Fruit fly (Drosophila melanogaster) whole organism, embryonic: ENCODE results near the gene CG32036.

ENCODE experiments used
- Ada2b ChIP-seq: fragments of 200-800 bp; sonication (Bioruptor generic); IDR thresholded peaks from 2 replicates; pipeline ENCODE4 v1.3.6; 2022; ENCODE audit warnings: missing biosample characterization, missing genetic modification characterization
- Asciz ChIP-seq: fragments of 200-800 bp; sonication (Bioruptor generic); optimal IDR thresholded peaks from 2 replicates; lab custom pipeline; 2017; ENCODE audit warnings: missing biosample characterization, mild to moderate bottlenecking, missing genetic modification characterization, missing genetic modification reagents
- B-H1 ChIP-seq: fragments of 200-800 bp; sonication (Bioruptor generic); IDR thresholded peaks from 3 replicates; pipeline ENCODE4 v1.3.6; 2022; ENCODE audit warnings: missing biosample characterization, missing genetic modification characterization
- Bgb ChIP-seq: fragments of 200-800 bp; sonication (Bioruptor generic); IDR thresholded peaks from 2 replicates; pipeline ENCODE4 v1.3.6; 2022; ENCODE audit warnings: missing biosample characterization, missing genetic modification characterization; ENCODE audit not compliant: partially characterized antibody
- CG10654 ChIP-seq: fragments of 200-800 bp; sonication (Bioruptor generic); optimal IDR thresholded peaks from 2 replicates; lab custom pipeline; 2016; ENCODE audit warnings: missing biosample characterization, missing genetic modification characterization
- CG11504 ChIP-seq: fragments of 200-800 bp; sonication (Bioruptor generic); optimal IDR thresholded peaks from 3 replicates; lab custom pipeline; 2019; ENCODE audit warnings: missing biosample characterization, mild to moderate bottlenecking, missing genetic modification characterization, moderate library complexity
- CG12942 ChIP-seq: fragments of 200-800 bp; sonication (Bioruptor generic); optimal IDR thresholded peaks from 3 replicates; lab custom pipeline; 2016; ENCODE audit warnings: missing biosample characterization, missing genetic modification characterization
- CG13624 ChIP-seq: fragments of 200-800 bp; sonication (Bioruptor generic); optimal IDR thresholded peaks from 2 replicates; lab custom pipeline; 2016; ENCODE audit warnings: missing biosample characterization, missing genetic modification characterization
- CG1529 ChIP-seq: fragments of 200-800 bp; sonication (Bioruptor generic); optimal IDR thresholded peaks from 3 replicates; lab custom pipeline; 2018; ENCODE audit warnings: missing biosample characterization, missing genetic modification characterization
- CG17568 ChIP-seq: fragments of 200-800 bp; sonication (Bioruptor generic); optimal IDR thresholded peaks from 2 replicates; lab custom pipeline; 2018; ENCODE audit warnings: missing biosample characterization, mild to moderate bottlenecking, missing genetic modification characterization, moderate library complexity
- CG17612 ChIP-seq: fragments of 200-800 bp; sonication (Bioruptor generic); IDR thresholded peaks from 2 replicates; pipeline ENCODE4 v1.3.6; 2022; ENCODE audit warnings: missing biosample characterization, missing genetic modification characterization
- CG1792 ChIP-seq: fragments of 200-800 bp; sonication (Bioruptor generic); optimal IDR thresholded peaks from 2 replicates; lab custom pipeline; 2016; ENCODE audit warnings: missing biosample characterization, missing genetic modification characterization
- CG30403 ChIP-seq: fragments of 200-800 bp; sonication (Bioruptor generic); optimal IDR thresholded peaks from 3 replicates; lab custom pipeline; 2016; ENCODE audit warnings: missing biosample characterization, missing genetic modification characterization
- CG3065 ChIP-seq: fragments of 200-800 bp; sonication (Bioruptor generic); optimal IDR thresholded peaks from 2 replicates; lab custom pipeline; 2016; ENCODE audit warnings: missing biosample characterization, missing genetic modification characterization
- CG3995 ChIP-seq: fragments of 200-800 bp; sonication (Bioruptor generic); optimal IDR thresholded peaks from 3 replicates; lab custom pipeline; 2016; ENCODE audit warnings: missing biosample characterization, missing genetic modification characterization
- CG6689 ChIP-seq: fragments of 200-800 bp; sonication (Bioruptor generic); IDR thresholded peaks from 2 replicates; pipeline ENCODE4 v1.3.6; 2022; ENCODE audit warnings: missing biosample characterization, missing genetic modification characterization
- CG6854 ChIP-seq: fragments of 200-800 bp; sonication (Bioruptor generic); optimal IDR thresholded peaks from 3 replicates; lab custom pipeline; 2017; ENCODE audit warnings: missing biosample characterization, mild to moderate bottlenecking, missing genetic modification characterization
- CG8944 ChIP-seq: fragments of 200-800 bp; sonication (Bioruptor generic); optimal IDR thresholded peaks from 3 replicates; lab custom pipeline; 2016; ENCODE audit warnings: missing biosample characterization, missing genetic modification characterization
- Dip2 ChIP-seq: fragments of 200-800 bp; sonication (Bioruptor generic); IDR thresholded peaks from 2 replicates; pipeline ENCODE4 v1.3.6; 2022; ENCODE audit warnings: missing biosample characterization, missing genetic modification characterization
- Hey ChIP-seq: fragments of 200-800 bp; sonication (Bioruptor generic); optimal IDR thresholded peaks from 3 replicates; lab custom pipeline; 2018; ENCODE audit warnings: missing biosample characterization, mild to moderate bottlenecking, missing genetic modification characterization
- Hr51 ChIP-seq, 2 experiments: fragments of 200-800 bp; sonication (Bioruptor generic); optimal IDR thresholded peaks; 2 replicates in 1 of 2; 3 replicates in 1 of 2; lab custom pipeline; 2016 to 2018; ENCODE audit warnings: missing biosample characterization in 2 of 2, missing genetic modification characterization in 2 of 2, mild to moderate bottlenecking in 1 of 2, moderate library complexity in 1 of 2
- Lim3 ChIP-seq: fragments of 200-800 bp; sonication (Bioruptor generic); IDR thresholded peaks from 2 replicates; pipeline ENCODE4 v1.3.6; 2022; ENCODE audit warnings: missing biosample characterization, missing genetic modification characterization
- MTF-1 ChIP-seq: fragments of 200-800 bp; sonication (Bioruptor generic); optimal IDR thresholded peaks from 2 replicates; lab custom pipeline; 2018; ENCODE audit warnings: missing biosample characterization, mild to moderate bottlenecking, missing genetic modification characterization, borderline replicate concordance
- Nf-YB ChIP-seq: fragments of 200-800 bp; sonication (Bioruptor generic); optimal IDR thresholded peaks from 3 replicates; lab custom pipeline; 2019; ENCODE audit warnings: missing biosample characterization, mild to moderate bottlenecking, missing genetic modification characterization, moderate library complexity
- Poxn ChIP-seq: fragments of 200-800 bp; sonication (Bioruptor generic); IDR thresholded peaks from 2 replicates; pipeline ENCODE4 v1.3.6; 2022; ENCODE audit warnings: missing biosample characterization, missing genetic modification characterization
- Stat92E ChIP-seq, 3 experiments: fragments of >200 bp in 2 of 3; fragments of 200-800 bp in 1 of 3; sonication (Bioruptor generic) in 1 of 3; optimal IDR thresholded peaks; 2 replicates each; lab custom pipeline; 2017 to 2019; ENCODE audit warnings: missing biosample characterization in 3 of 3, missing genetic modification characterization in 3 of 3, mild to moderate bottlenecking in 1 of 3, moderate library complexity in 1 of 3
- Usf ChIP-seq: fragments of 200-800 bp; sonication (Bioruptor generic); optimal IDR thresholded peaks from 2 replicates; lab custom pipeline; 2017; ENCODE audit warnings: missing genotype, missing biosample characterization, missing genetic modification characterization
- ash1 ChIP-seq: fragments of 200-800 bp; sonication (Bioruptor generic); optimal IDR thresholded peaks from 2 replicates; lab custom pipeline; 2018; ENCODE audit warnings: missing biosample characterization, mild to moderate bottlenecking, missing genetic modification characterization
- chm ChIP-seq: fragments of 200-800 bp; sonication (Bioruptor generic); IDR thresholded peaks from 2 replicates; pipeline ENCODE4 v1.3.6; 2022; ENCODE audit warnings: missing biosample characterization, missing genetic modification characterization
- croc ChIP-seq: fragments of 200-800 bp; sonication (Bioruptor generic); conservative IDR thresholded peaks from 3 replicates; pipeline ENCODE4 v1.3.6; 2022; ENCODE audit warnings: missing biosample characterization, missing genetic modification characterization
- ewg ChIP-seq: fragments of 200-800 bp; sonication (Bioruptor generic); optimal IDR thresholded peaks from 3 replicates; lab custom pipeline; 2017; ENCODE audit warnings: mild to moderate bottlenecking, missing biosample characterization, missing genetic modification reagents, missing genetic modification characterization
- fd102C ChIP-seq: fragments of 200-800 bp; sonication (Bioruptor generic); optimal IDR thresholded peaks from 2 replicates; lab custom pipeline; 2018; ENCODE audit warnings: missing biosample characterization, mild to moderate bottlenecking, missing genetic modification characterization, moderate library complexity
- fu2 ChIP-seq: fragments of 200-800 bp; sonication (Bioruptor generic); optimal IDR thresholded peaks from 2 replicates; lab custom pipeline; 2016; ENCODE audit warnings: missing biosample characterization, missing genetic modification characterization
- gfzf ChIP-seq: fragments of 200-800 bp; sonication (Bioruptor generic); optimal IDR thresholded peaks from 2 replicates; lab custom pipeline; 2016; ENCODE audit warnings: missing biosample characterization, mild to moderate bottlenecking, missing genetic modification characterization, moderate library complexity
- hkb ChIP-seq, 2 experiments: fragments of 200-800 bp in 1 of 2; fragments of >200 bp in 1 of 2; sonication (Bioruptor generic) in 1 of 2; IDR thresholded peaks in 1 of 2; optimal IDR thresholded peaks in 1 of 2; 2 replicates each; pipeline versions ENCODE4 v1.3.6 to Lab custom; 2017 to 2022; ENCODE audit warnings: missing biosample characterization in 1 of 2, missing genetic modification characterization in 1 of 2
- mld ChIP-seq: fragments of 200-800 bp; sonication (Bioruptor generic); IDR thresholded peaks from 3 replicates; pipeline ENCODE4 v1.3.6; 2022; ENCODE audit warnings: missing biosample characterization, missing genetic modification characterization; ENCODE audit not compliant: partially characterized antibody
- odd ChIP-seq: fragments of 200-800 bp; sonication (Bioruptor generic); optimal IDR thresholded peaks from 2 replicates; lab custom pipeline; 2017; ENCODE audit warnings: missing biosample characterization, mild to moderate bottlenecking, missing genetic modification characterization
- onecut ChIP-seq: fragments of 200-800 bp; sonication (Bioruptor generic); IDR thresholded peaks from 2 replicates; pipeline ENCODE4 v1.3.6; 2022; ENCODE audit warnings: missing biosample characterization, missing genetic modification characterization
- pho ChIP-seq: fragments of 200-800 bp; sonication (Bioruptor generic); optimal IDR thresholded peaks from 2 replicates; lab custom pipeline; 2016; ENCODE audit warnings: missing biosample characterization, missing genetic modification characterization
- pnt ChIP-seq: fragments of 200-800 bp; sonication (Bioruptor generic); optimal IDR thresholded peaks from 3 replicates; lab custom pipeline; 2016; ENCODE audit warnings: missing biosample characterization, missing genetic modification characterization
- sc ChIP-seq, 3 experiments: fragments of >200 bp in 2 of 3; fragments of 200-800 bp in 1 of 3; sonication (Bioruptor generic) in 1 of 3; optimal IDR thresholded peaks; 2 replicates in 2 of 3; 3 replicates in 1 of 3; lab custom pipeline; 2017; ENCODE audit warnings: mild to moderate bottlenecking in 1 of 3, missing biosample characterization in 1 of 3, missing genetic modification characterization in 1 of 3, missing genetic modification reagents in 1 of 3
- sim ChIP-seq: fragments of 200-800 bp; sonication (Bioruptor generic); IDR thresholded peaks from 2 replicates; pipeline ENCODE4 v1.3.6; 2022; ENCODE audit warnings: missing biosample characterization, missing genetic modification characterization
- sug ChIP-seq: fragments of 200-800 bp; optimal IDR thresholded peaks from 2 replicates; lab custom pipeline; 2019; ENCODE audit warnings: missing biosample characterization, mild to moderate bottlenecking, missing genetic modification characterization, moderate library complexity
- tgo ChIP-seq: fragments of 200-800 bp; sonication (Bioruptor generic); IDR thresholded peaks from 3 replicates; pipeline ENCODE4 v1.3.6; 2022; ENCODE audit warnings: missing biosample characterization, missing genetic modification characterization
- trem ChIP-seq: fragments of 200-800 bp; optimal IDR thresholded peaks from 3 replicates; lab custom pipeline; 2019; ENCODE audit warnings: missing biosample characterization, mild to moderate bottlenecking, missing genetic modification characterization, moderate library complexity
- trh ChIP-seq: fragments of 200-800 bp; sonication (Bioruptor generic); optimal IDR thresholded peaks from 2 replicates; lab custom pipeline; 2016; ENCODE audit warnings: missing biosample characterization, missing genetic modification characterization
- unc-4 ChIP-seq: fragments of 200-800 bp; sonication (Bioruptor generic); IDR thresholded peaks from 2 replicates; pipeline ENCODE4 v1.3.6; 2022; ENCODE audit warnings: missing biosample characterization, missing genetic modification characterization; ENCODE audit not compliant: partially characterized antibody
- usp ChIP-seq: fragments of >200 bp; optimal IDR thresholded peaks from 2 replicates; lab custom pipeline; 2017; ENCODE audit warnings: missing biosample characterization, missing genetic modification characterization
- vfl ChIP-seq: fragments of 200-800 bp; sonication (Bioruptor generic); optimal IDR thresholded peaks from 2 replicates; lab custom pipeline; 2016; ENCODE audit warnings: missing biosample characterization, missing genetic modification characterization

CG32036 gene

DNA sequence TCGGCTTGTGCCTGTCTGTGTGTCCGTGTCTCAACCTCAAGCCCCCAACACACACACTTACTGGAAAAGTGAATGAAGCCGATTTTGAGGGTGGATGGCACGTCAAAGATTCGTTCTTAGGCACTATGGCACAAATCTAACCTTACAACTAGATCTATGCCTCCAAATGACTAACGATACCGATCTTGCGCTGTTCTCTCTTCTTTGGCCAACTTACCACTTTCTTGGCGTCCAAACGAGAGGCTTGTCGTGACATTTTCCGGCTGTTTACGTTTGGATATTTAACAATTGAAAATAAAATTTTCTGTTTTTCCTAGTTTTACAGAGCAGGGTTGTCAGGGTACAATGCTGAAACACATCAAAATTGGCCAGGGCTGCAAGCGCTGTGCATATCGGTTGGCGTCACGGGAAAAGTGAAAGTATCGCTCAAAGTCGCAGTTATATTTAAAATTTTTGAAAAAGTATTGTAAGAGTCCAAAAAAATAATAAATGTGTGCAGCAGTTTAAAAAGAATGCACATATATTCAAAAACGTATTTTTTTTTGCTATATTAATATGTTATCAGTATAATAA is 47.0 kb downstream of the CG32036 start, which contains the start of the genes Bet3 and Nf-YA (continued):
- TF ChIP-seq ewg (GFP tag; lab: Kevin White, UChicago) (peak; percentile 16), Hey (tag; lab: Kevin White, UChicago) (no peak), trh (GFP tag; lab: Kevin White, UChicago) (no peak), CG1792 (GFP tag; lab: Kevin White, UChicago) (peak; percentile 27), CG6689 (GFP tag; lab: Robert Waterston, UW) (no peak), unc-4 (GFP tag; lab: Robert Waterston, UW) (peak; percentile 86), croc (no peak; the same call in 2 of the 3 replicates), Nf-YB (GFP tag; lab: Kevin White, UChicago) (no peak), CG17568 (GFP tag; lab: Kevin White, UChicago) (no peak), fd102C (GFP tag; lab: Kevin White, UChicago) (peak; percentile 11), gfzf (GFP tag; lab: Kevin White, UChicago) (peak; percentile 54), Bgb (peak; percentile 87), CG13624 (GFP tag; lab: Kevin White, UChicago) (peak; percentile 71), vfl (peak; percentile 14), hkb (optimal IDR thresholded peaks at IDR 0.05; lab: Kevin White, UChicago) (no peak), hkb (GFP tag; IDR thresholded peaks at IDR 0.05; lab: Robert Waterston, UW) (no peak), tgo (GFP tag; lab: Robert Waterston, UW) (no peak), Poxn (GFP tag; lab: Robert Waterston, UW) (no peak), Dip2 (GFP tag; lab: Robert Waterston, UW) (no peak), CG3065 (GFP tag; lab: Kevin White, UChicago) (peak; percentile 3), CG1529 (GFP tag; lab: Kevin White, UChicago) (no peak), B-H1 (GFP tag; lab: Robert Waterston, UW) (no peak; the same call in 2 of the 3 replicates), pnt (GFP tag; lab: Kevin White, UChicago) (peak; percentile 49), Ada2b (GFP tag; lab: Robert Waterston, UW) (peak; percentile 47; the same call in 1 of the 2 replicates), fu2 (peak; percentile 41), onecut (GFP tag; lab: Robert Waterston, UW) (no peak), sug (tag; lab: Kevin White, UChicago) (peak; percentile 41), CG12942 (GFP tag; lab: Kevin White, UChicago) (peak; percentile 13), CG17612 (peak; percentile 43), usp (no peak), mld (GFP tag; lab: Robert Waterston, UW) (peak; percentile 62; the same call in 1 of the 3 replicates), CG11504 (tag; lab: Kevin White, UChicago) (no peak), MTF-1 (peak; percentile 69), sim (no peak), pho (GFP tag; lab: Kevin White, UChicago) (peak; percentile 43), sc (optimal IDR thresholded peaks at IDR 0.05; lab: Kevin White, UChicago) (no peak), sc (GFP tag; optimal IDR thresholded peaks at IDR 0.05; lab: Kevin White, UChicago) (no peak), trem (tag; lab: Kevin White, UChicago) (peak; percentile 62), Asciz (GFP tag; lab: Kevin White, UChicago) (no peak), CG30403 (GFP tag; lab: Kevin White, UChicago) (peak; percentile 74), CG8944 (GFP tag; lab: Kevin White, UChicago) (peak; percentile 69), Stat92E (GFP tag; optimal IDR thresholded peaks at IDR 0.05; lab: Kevin White, UChicago) (no peak), Lim3 (GFP tag; lab: Robert Waterston, UW) (no peak), CG6854 (no peak), chm (GFP tag; lab: Robert Waterston, UW) (peak; percentile 53; the same call in 1 of the 2 replicates), Hr51 (GFP tag; optimal IDR thresholded peaks at IDR 0.05; lab: Kevin White, UChicago) (peak; percentile 16 to 57), CG3995 (peak; percentile 96), odd (GFP tag; lab: Kevin White, UChicago) (no peak), Usf (GFP tag; lab: Kevin White, UChicago) (no peak), CG10654 (peak; percentile 50), ash1 (GFP tag; lab: Kevin White, UChicago) (no peak)
